Worm (Caenorhabditis elegans): Measurements from ENCODE around the gene ZK856.16.

ZK856.16 gene

DNA sequence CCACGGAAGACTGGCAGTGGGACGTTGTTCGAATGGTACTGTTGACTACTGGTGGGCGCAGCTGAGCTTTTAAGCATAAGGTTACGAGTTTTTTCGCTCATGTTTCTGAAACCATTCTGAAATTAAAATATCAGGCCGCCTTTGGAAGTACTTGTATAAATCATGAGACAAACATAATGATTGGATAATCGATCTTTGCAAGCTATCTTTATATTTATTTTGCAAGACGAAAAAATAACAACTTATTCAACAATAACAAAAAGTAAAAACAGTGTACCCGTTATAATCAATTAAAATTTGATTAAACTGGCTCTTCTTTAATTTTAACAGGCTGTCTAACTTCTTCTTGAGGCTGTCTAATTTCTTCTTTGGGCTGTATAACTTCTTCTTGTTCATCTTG is at the start of gene ZK856.16:
ZK856.16 (minus strand) TSS at position 101 of the 400 bp plus-strand sequence.
- TF ChIP-seq him-1 (tag; optimal IDR thresholded peaks at IDR 0.05) = no peak
- TF ChIP-seq W03F9.2 (tag; optimal IDR thresholded peaks at IDR 0.05) = no peak
- TF ChIP-seq dao-5 (tag; optimal IDR thresholded peaks at IDR 0.05) = no peak

DNA sequence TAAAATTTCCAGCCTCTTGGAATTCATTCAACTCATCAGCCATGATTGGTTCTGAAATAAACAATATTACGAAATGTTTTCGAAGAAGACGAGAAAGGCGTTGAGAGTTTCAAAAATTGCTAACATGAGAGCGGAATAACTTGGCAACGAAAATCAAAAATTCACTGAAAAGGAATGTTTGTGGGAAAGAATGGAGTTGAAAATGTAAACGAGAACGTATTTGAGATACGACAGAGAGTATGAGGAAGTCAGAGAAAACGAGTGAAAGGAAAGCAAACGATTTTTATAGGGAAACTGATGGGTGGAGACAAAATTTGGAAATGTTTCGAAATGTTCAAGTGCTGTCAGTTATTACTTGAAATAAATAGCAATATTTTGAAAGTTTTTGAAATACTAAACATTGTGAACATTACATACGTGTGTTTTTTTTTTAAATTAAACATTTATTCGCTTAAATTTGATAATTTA is 49.7 kb upstream of the ZK856.16 start, which contains the start of gene rop-1:
rop-1 (minus strand) TSS at position 51 of the 468 bp plus-strand sequence.
- TF ChIP-seq him-1 (tag; optimal IDR thresholded peaks at IDR 0.05) = no peak
- no peak for TF ChIP-seq W03F9.2 (tag; optimal IDR thresholded peaks at IDR 0.05)
- TF ChIP-seq dao-5 (tag; optimal IDR thresholded peaks at IDR 0.05) = no peak

- TF ChIP-seq him-1 (tag; optimal IDR thresholded peaks at IDR 0.05) (no peak), dao-5 (tag; optimal IDR thresholded peaks at IDR 0.05) (no peak), W03F9.2 (tag; optimal IDR thresholded peaks at IDR 0.05) (no peak)
Measured at ce11 chrV:10252682-10253081, 47.3 kb upstream of the ZK856.16 start.

- TF ChIP-seq W03F9.2 (tag; optimal IDR thresholded peaks at IDR 0.05) (no peak), him-1 (tag; optimal IDR thresholded peaks at IDR 0.05) (no peak), dao-5 (tag; optimal IDR thresholded peaks at IDR 0.05) (no peak)
Measured at ce11 chrV:10249515-10249914, 44.1 kb upstream of the ZK856.16 start.

- TF ChIP-seq dao-5 (tag; optimal IDR thresholded peaks at IDR 0.05) (no peak), him-1 (tag; optimal IDR thresholded peaks at IDR 0.05) (no peak), W03F9.2 (tag; optimal IDR thresholded peaks at IDR 0.05) (no peak)
Measured at ce11 chrV:10248255-10248979, 43.0 kb upstream of the ZK856.16 start, which contains the start of gene akt-1. TSS of gene akt-1 (plus strand) at chrV:10248905.

DNA sequence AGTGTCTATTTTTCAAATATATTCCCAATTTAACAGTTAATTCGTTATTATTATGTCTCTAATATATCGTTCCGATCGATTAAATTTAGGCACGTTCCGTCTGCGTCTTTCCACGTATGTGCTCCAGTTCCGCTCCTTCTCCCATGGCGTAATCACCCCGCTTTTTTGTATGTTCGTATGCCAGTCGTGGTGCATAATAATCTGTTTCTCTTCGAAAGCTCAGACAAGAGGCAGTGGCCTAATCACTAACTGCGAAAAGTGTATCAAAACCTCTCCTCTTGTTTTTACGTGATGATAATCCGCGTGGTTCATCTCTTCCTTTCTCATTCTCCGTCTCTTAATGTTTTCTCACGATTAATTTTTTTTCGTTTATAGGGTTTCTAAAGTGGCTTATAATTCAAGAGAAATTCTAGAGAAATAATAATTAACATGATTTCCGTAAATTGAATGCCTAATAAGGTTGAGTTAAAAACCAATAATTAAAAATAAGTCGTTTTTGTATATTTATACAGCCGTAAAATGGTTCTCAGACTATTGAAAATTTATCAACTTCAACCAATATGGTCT is 42.4 kb upstream of the ZK856.16 start:
- TF ChIP-seq him-1 (tag; optimal IDR thresholded peaks at IDR 0.05) = no peak
- TF ChIP-seq dao-5 (tag; optimal IDR thresholded peaks at IDR 0.05) = no peak
- no peak for TF ChIP-seq W03F9.2 (tag; optimal IDR thresholded peaks at IDR 0.05)

DNA sequence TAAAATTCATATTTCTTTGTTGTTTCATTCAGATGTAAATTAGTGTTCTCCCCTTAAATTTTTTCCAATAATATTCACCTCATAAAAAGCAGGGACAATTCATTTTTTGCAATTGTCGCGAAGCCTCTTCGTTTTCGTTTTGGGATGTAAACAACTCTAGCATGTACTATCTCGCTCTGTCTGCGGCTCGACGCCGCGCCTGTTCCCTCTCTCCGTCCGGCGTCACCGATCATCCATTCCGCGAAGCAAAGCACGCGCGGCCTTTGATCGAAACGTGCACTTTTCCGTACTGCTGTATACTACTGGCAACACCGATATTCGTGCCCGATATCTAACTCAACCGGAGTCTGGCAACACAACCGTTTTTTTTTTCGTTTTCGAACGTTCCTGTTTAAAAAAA is 41.6 kb upstream of the ZK856.16 start:
- no peak for TF ChIP-seq dao-5 (tag; optimal IDR thresholded peaks at IDR 0.05)
- no peak for TF ChIP-seq W03F9.2 (tag; optimal IDR thresholded peaks at IDR 0.05)
- no peak for TF ChIP-seq him-1 (tag; optimal IDR thresholded peaks at IDR 0.05)

ce11 chrV:10246443-10246885 is 41.1 kb upstream of the ZK856.16 start:
- TF ChIP-seq W03F9.2 (tag; optimal IDR thresholded peaks at IDR 0.05) = no peak

DNA sequence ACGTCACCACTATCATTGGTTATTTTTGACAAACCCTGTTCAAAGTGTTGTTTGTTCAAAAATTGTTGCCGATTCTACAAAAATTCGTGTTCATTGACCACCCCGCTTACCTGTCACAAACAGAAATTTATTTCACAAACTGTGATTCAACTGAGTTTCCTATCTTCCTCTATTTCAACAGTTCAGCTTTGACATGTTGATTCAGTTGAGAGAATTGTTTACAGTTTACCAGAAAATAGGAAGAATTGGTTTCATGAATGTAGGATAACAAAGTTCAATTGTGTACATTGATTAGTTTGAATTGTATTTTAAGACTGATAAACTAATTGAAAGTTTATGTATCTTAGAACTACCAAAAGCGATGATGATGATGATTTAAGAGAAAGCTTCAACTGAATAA is 40.2 kb upstream of the ZK856.16 start:
- TF ChIP-seq him-1 (tag; optimal IDR thresholded peaks at IDR 0.05) = no peak
- no peak for TF ChIP-seq W03F9.2 (tag; optimal IDR thresholded peaks at IDR 0.05)
- TF ChIP-seq dao-5 (tag; optimal IDR thresholded peaks at IDR 0.05) = no peak

DNA sequence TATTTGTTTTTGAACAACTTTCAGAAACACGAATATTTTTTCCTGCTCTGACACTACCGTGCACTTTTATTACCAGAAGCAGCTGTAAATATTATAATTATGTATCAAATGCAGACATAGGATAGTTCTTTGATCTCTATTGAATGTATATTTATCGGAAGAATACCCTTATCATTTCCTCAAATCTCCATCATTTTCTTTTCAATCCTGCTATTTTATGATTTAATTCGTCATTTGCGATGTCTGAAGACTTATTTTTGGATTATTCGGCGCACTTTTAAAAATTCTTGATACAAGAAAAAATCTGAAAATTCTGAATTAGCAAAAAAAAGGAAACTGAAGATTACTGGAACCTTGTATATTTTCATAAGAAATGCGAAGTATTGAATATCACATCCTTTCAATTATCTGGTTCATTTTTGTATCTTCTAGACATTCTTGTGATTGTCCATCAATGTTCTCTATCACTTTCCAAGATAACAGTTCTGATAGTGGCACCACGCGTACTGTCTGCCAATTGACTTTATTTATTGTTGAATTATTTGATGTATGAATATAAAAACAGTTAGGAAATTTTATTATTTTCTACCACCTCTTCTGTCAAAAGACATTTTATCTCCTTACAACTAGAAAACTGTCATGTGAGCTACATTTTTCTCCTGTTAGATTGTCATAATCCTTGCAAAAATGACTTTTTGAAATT is 38.8 kb upstream of the ZK856.16 start:
- TF ChIP-seq him-1 (tag; optimal IDR thresholded peaks at IDR 0.05) (no peak), W03F9.2 (tag; optimal IDR thresholded peaks at IDR 0.05) (no peak)

DNA sequence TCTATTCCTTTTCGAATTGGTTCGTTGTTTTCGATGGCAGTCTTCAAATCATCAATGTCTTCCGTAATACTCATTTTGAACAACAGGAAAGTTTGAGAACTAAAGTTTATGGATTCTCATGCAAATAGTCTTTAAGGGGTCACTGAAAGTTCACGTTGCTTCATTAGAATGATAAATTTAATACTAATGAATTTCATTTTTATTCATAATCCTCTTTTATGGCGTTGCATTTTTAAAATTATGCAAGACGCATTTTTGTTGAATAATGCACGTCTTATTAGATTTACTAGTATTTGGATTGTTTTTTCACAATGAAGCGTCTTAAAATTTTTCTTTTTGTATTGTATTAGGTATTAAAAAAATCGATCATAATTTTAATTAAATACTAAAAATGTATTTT is 37.7 kb upstream of the ZK856.16 start, which contains the start of gene C12D8.9:
C12D8.9 (minus strand) TSS at position 101 of the 400 bp plus-strand sequence.
- TF ChIP-seq W03F9.2 (tag; optimal IDR thresholded peaks at IDR 0.05) (no peak), him-1 (tag; optimal IDR thresholded peaks at IDR 0.05) (no peak), dao-5 (tag; optimal IDR thresholded peaks at IDR 0.05) (no peak)

ce11 chrV:10241121-10241803 is 35.9 kb upstream of the ZK856.16 start, which contains the start of the genes C12D8.21 and col-148:
TSS of gene C12D8.21 (minus strand) at chrV:10241188.
TSS of gene col-148 (plus strand) at chrV:10241753.
- no peak for TF ChIP-seq dao-5 (tag; optimal IDR thresholded peaks at IDR 0.05)
- TF ChIP-seq him-1 (tag; optimal IDR thresholded peaks at IDR 0.05) = no peak
- TF ChIP-seq W03F9.2 (tag; optimal IDR thresholded peaks at IDR 0.05) = no peak

- TF ChIP-seq him-1 (tag; optimal IDR thresholded peaks at IDR 0.05) (no peak), dao-5 (tag; optimal IDR thresholded peaks at IDR 0.05) (no peak), W03F9.2 (tag; optimal IDR thresholded peaks at IDR 0.05) (no peak)
Measured at ce11 chrV:10239861-10240260, 34.5 kb upstream of the ZK856.16 start, which contains the start of gene fipr-8. TSS of gene fipr-8 (minus strand) at chrV:10239961.

Data from whole organism, L4/young adult.